Worm (Caenorhabditis elegans): ENCODE measurements around the gene srj-22.

srj-22 gene

ce11 chrV:10711829-10712607 lies 31.5 kb downstream of the srj-22 start (continued):
- TF ChIP-seq nhr-47 (tag; optimal IDR thresholded peaks at IDR 0.05), result no peak
- TF ChIP-seq grh-1 (GFP tag; IDR thresholded peaks at IDR 0.05), result no peak
- no peak for TF ChIP-seq skn-1 (tag; optimal IDR thresholded peaks at IDR 0.05)
- TF ChIP-seq ceh-90 (tag; optimal IDR thresholded peaks at IDR 0.05), result no peak
- TF ChIP-seq zip-4 (GFP tag; optimal IDR thresholded peaks at IDR 0.05), result no peak
- TF ChIP-seq C16A3.4 (tag; optimal IDR thresholded peaks at IDR 0.05), result no peak
- peak in 1 of 2 experiments; percentile 28 for TF ChIP-seq mdl-1 (tag; optimal IDR thresholded peaks at IDR 0.05)
- TF ChIP-seq unc-62 (GFP tag; optimal IDR thresholded peaks at IDR 0.05), result no peak
- TF ChIP-seq aly-2 (tag; optimal IDR thresholded peaks at IDR 0.05), result peak; percentile 74
- no peak for TF ChIP-seq Y116A8C.19 (tag; optimal IDR thresholded peaks at IDR 0.05; ENCODE audit: borderline replicate concordance)
- TF ChIP-seq dpl-1 (GFP tag; optimal IDR thresholded peaks at IDR 0.05), result no peak
- no peak for TF ChIP-seq nhr-237 (tag; optimal IDR thresholded peaks at IDR 0.05)
- no peak for TF ChIP-seq mef-2 (tag; optimal IDR thresholded peaks at IDR 0.05)
- no peak for TF ChIP-seq nhr-84 (tag; optimal IDR thresholded peaks at IDR 0.05)
- no peak for TF ChIP-seq nhr-11 (tag; optimal IDR thresholded peaks at IDR 0.05)
- no peak for TF ChIP-seq C34B4.2 (tag; optimal IDR thresholded peaks at IDR 0.05)
- no peak for TF ChIP-seq pax-3 (tag; optimal IDR thresholded peaks at IDR 0.05)
- no peak for TF ChIP-seq hpl-2 (GFP tag; optimal IDR thresholded peaks at IDR 0.05)
- no peak for TF ChIP-seq isw-1 (GFP tag; IDR thresholded peaks at IDR 0.05)
- TF ChIP-seq pqm-1 (tag; optimal IDR thresholded peaks at IDR 0.05), result no peak
- TF ChIP-seq fkh-4 (tag; optimal IDR thresholded peaks at IDR 0.05; ENCODE audit: borderline replicate concordance), result no peak
- TF ChIP-seq C04F5.9 (tag; optimal IDR thresholded peaks at IDR 0.05), result no peak
- no peak for TF ChIP-seq irx-1 (tag; optimal IDR thresholded peaks at IDR 0.05)
- no peak for TF ChIP-seq ceh-63 (GFP tag; optimal IDR thresholded peaks at IDR 0.05)
- peak; percentile 5 for TF ChIP-seq snu-23 (GFP tag; optimal IDR thresholded peaks at IDR 0.05)
- TF ChIP-seq fos-1 (tag; optimal IDR thresholded peaks at IDR 0.05), result no peak
- TF ChIP-seq mab-9 (GFP tag; IDR thresholded peaks at IDR 0.05), result no peak
- no peak for TF ChIP-seq ztf-4 (tag; optimal IDR thresholded peaks at IDR 0.05)
- TF ChIP-seq sox-4 (tag; optimal IDR thresholded peaks at IDR 0.05), result peak; percentile 40
- no peak for TF ChIP-seq alr-1 (tag; optimal IDR thresholded peaks at IDR 0.05; ENCODE audit: borderline replicate concordance)
- no peak for TF ChIP-seq hlh-17 (GFP tag; optimal IDR thresholded peaks at IDR 0.05; ENCODE audit: borderline replicate concordance)
- no peak for TF ChIP-seq ztf-11 (tag; optimal IDR thresholded peaks at IDR 0.05)
- TF ChIP-seq pag-3 (tag; optimal IDR thresholded peaks at IDR 0.05; ENCODE audit: borderline replicate concordance, insufficient read depth), result no peak
- TF ChIP-seq efl-3 (GFP tag; optimal IDR thresholded peaks at IDR 0.05), result no peak
- TF ChIP-seq nhr-20 (tag; optimal IDR thresholded peaks at IDR 0.05), result no peak
- TF ChIP-seq lin-13 (GFP tag; optimal IDR thresholded peaks at IDR 0.05), result no peak
- TF ChIP-seq unc-130 (tag; optimal IDR thresholded peaks at IDR 0.05), result peak; percentile 7
- TF ChIP-seq lin-39 (tag; optimal IDR thresholded peaks at IDR 0.05), result no peak
- no peak for TF ChIP-seq F16B12.6 (tag; optimal IDR thresholded peaks at IDR 0.05)
- TF ChIP-seq lin-14 (GFP tag; optimal IDR thresholded peaks at IDR 0.05), result peak; percentile 39
- no peak for TF ChIP-seq egl-13 (tag; optimal IDR thresholded peaks at IDR 0.05)
- peak in 1 of 2 experiments; percentile 39 for TF ChIP-seq lin-35 (GFP tag; optimal IDR thresholded peaks at IDR 0.05)
- no peak for TF ChIP-seq nhr-19 (GFP tag; conservative IDR thresholded peaks at IDR 0.05)
- no peak for TF ChIP-seq lin-15B (tag; optimal IDR thresholded peaks at IDR 0.05)
- no peak for TF ChIP-seq unc-30 (tag; optimal IDR thresholded peaks at IDR 0.05)
- TF ChIP-seq fkh-8 (tag; optimal IDR thresholded peaks at IDR 0.05), result no peak
- peak; percentile 39 for TF ChIP-seq tbx-2 (tag; optimal IDR thresholded peaks at IDR 0.05)
- no peak for TF ChIP-seq ets-5 (GFP tag; IDR thresholded peaks at IDR 0.05)
- TF ChIP-seq tlp-1 (tag; optimal IDR thresholded peaks at IDR 0.05), result no peak
- no peak for TF ChIP-seq lir-3 (tag; optimal IDR thresholded peaks at IDR 0.05; ENCODE audit: poor library complexity)
- peak in 1 of 6 experiments; percentile 10 for TF ChIP-seq elt-3 (tag; optimal IDR thresholded peaks at IDR 0.05)

All from whole organism, L1 larva.